Fruit fly (Drosophila melanogaster): ENCODE data around the gene hng3.

- TF ChIP-seq CG32006 (GFP tag; optimal IDR thresholded peaks at IDR 0.05) (no peak), CG1621 (tag; optimal IDR thresholded peaks at IDR 0.05) (no peak), Blimp-1 (GFP tag; optimal IDR thresholded peaks at IDR 0.05) (no peak), Sox102F (GFP tag; optimal IDR thresholded peaks at IDR 0.05) (no peak), CG6163 (GFP tag; IDR thresholded peaks at IDR 0.05) (no peak)
These were observed 19.1 kb upstream of the hng3 start for dm6 chr3L:774209-775052.

Data from whole organism, prepupa.